Fruit fly (Drosophila melanogaster) whole organism, embryonic: ENCODE results near the gene blp.

Source experiments
- CG10431 ChIP-seq: fragments of 200-800 bp; sonication (Bioruptor generic); optimal IDR thresholded peaks from 3 replicates; lab custom pipeline; 2018; ENCODE audit warnings: missing biosample characterization, mild to moderate bottlenecking, missing genetic modification characterization
- CG11695 ChIP-seq: fragments of 200-800 bp; sonication (Bioruptor generic); IDR thresholded peaks from 3 replicates; pipeline ENCODE4 v1.3.6; 2022; ENCODE audit warnings: missing biosample characterization, missing genetic modification characterization
- CG12769 ChIP-seq: fragments of 200-800 bp; sonication (Bioruptor generic); optimal IDR thresholded peaks from 2 replicates; lab custom pipeline; 2019; ENCODE audit warnings: missing biosample characterization, mild to moderate bottlenecking, missing genetic modification characterization, moderate library complexity
- CG13287 ChIP-seq: fragments of 200-800 bp; sonication (Bioruptor generic); IDR thresholded peaks from 2 replicates; pipeline ENCODE4 v1.3.6; 2022; ENCODE audit warnings: missing biosample characterization, missing genetic modification characterization; ENCODE audit not compliant: partially characterized antibody
- CG13424 ChIP-seq: fragments of 200-800 bp; sonication (Bioruptor generic); optimal IDR thresholded peaks from 2 replicates; lab custom pipeline; 2019; ENCODE audit warnings: missing biosample characterization, mild to moderate bottlenecking, missing genetic modification characterization, moderate library complexity
- CG15601 ChIP-seq: fragments of 200-800 bp; sonication (Bioruptor generic); optimal IDR thresholded peaks from 3 replicates; lab custom pipeline; 2019; ENCODE audit warnings: missing biosample characterization, mild to moderate bottlenecking, missing genetic modification characterization, moderate library complexity
- CG16779 ChIP-seq: fragments of 200-800 bp; sonication (Bioruptor generic); IDR thresholded peaks from 2 replicates; pipeline ENCODE4 v1.3.6; 2022; ENCODE audit warnings: missing biosample characterization, missing genetic modification characterization
- CG18011 ChIP-seq: fragments of 200-800 bp; sonication (Bioruptor generic); optimal IDR thresholded peaks from 2 replicates; lab custom pipeline; 2017; ENCODE audit warnings: missing biosample characterization, missing genetic modification characterization, mild to moderate bottlenecking, moderate library complexity, missing genotype
- CG18764 ChIP-seq: fragments of 200-800 bp; sonication (Bioruptor generic); optimal IDR thresholded peaks from 3 replicates; lab custom pipeline; 2016; ENCODE audit warnings: missing biosample characterization, missing genetic modification characterization
- CG4617 ChIP-seq: fragments of 200-800 bp; sonication (Bioruptor generic); optimal IDR thresholded peaks from 3 replicates; lab custom pipeline; 2016; ENCODE audit warnings: missing biosample characterization, missing genetic modification characterization, borderline replicate concordance
- CG8290 ChIP-seq, 3 experiments: fragments of 200-800 bp; sonication (Bioruptor generic); optimal IDR thresholded peaks; 2 replicates each; lab custom pipeline; 2016 to 2019; ENCODE audit warnings: missing biosample characterization in 3 of 3, missing genetic modification characterization in 3 of 3, mild to moderate bottlenecking in 2 of 3, moderate library complexity in 1 of 3
- CG8478 ChIP-seq: fragments of >200 bp; optimal IDR thresholded peaks from 2 replicates; lab custom pipeline; 2018
- CG8924 ChIP-seq: fragments of 200-800 bp; optimal IDR thresholded peaks from 3 replicates; lab custom pipeline; 2019; ENCODE audit warnings: missing biosample characterization, mild to moderate bottlenecking, missing genetic modification characterization, moderate library complexity
- Dip2 ChIP-seq: fragments of 200-800 bp; sonication (Bioruptor generic); IDR thresholded peaks from 2 replicates; pipeline ENCODE4 v1.3.6; 2022; ENCODE audit warnings: missing biosample characterization, missing genetic modification characterization
- Dip3 ChIP-seq: fragments of 200-800 bp; sonication (Bioruptor generic); optimal IDR thresholded peaks from 3 replicates; lab custom pipeline; 2016; ENCODE audit warnings: missing biosample characterization, missing genetic modification characterization
- Ets65A ChIP-seq: fragments of 200-800 bp; sonication (Bioruptor generic); peaks from one replicate; lab custom pipeline; 2016; ENCODE audit warnings: missing biosample characterization, missing genetic modification characterization
- HHEX ChIP-seq: fragments of 200-800 bp; sonication (Bioruptor generic); optimal IDR thresholded peaks from 3 replicates; lab custom pipeline; 2017; ENCODE audit warnings: missing biosample characterization, mild to moderate bottlenecking, missing genetic modification characterization, missing genetic modification reagents
- HLHmδ ChIP-seq: fragments of 200-800 bp; sonication (Bioruptor generic); optimal IDR thresholded peaks from 2 replicates; lab custom pipeline; 2018; ENCODE audit warnings: missing biosample characterization, mild to moderate bottlenecking, missing genetic modification characterization, moderate library complexity
- HmgD ChIP-seq: fragments of 200-800 bp; sonication (Bioruptor generic); optimal IDR thresholded peaks from 3 replicates; lab custom pipeline; 2016; ENCODE audit warnings: missing biosample characterization, missing genetic modification characterization
- HmgZ ChIP-seq: fragments of 200-800 bp; sonication (Bioruptor generic); optimal IDR thresholded peaks from 2 replicates; lab custom pipeline; 2018; ENCODE audit warnings: missing biosample characterization, mild to moderate bottlenecking, missing genetic modification characterization
- Kr ChIP-seq: fragments of 200-800 bp; sonication (Bioruptor generic); optimal IDR thresholded peaks from 2 replicates; lab custom pipeline; 2017; ENCODE audit warnings: missing biosample characterization, mild to moderate bottlenecking, missing genetic modification characterization
- Max ChIP-seq: fragments of 200-800 bp; sonication (Bioruptor generic); optimal IDR thresholded peaks from 2 replicates; lab custom pipeline; 2016; ENCODE audit warnings: missing biosample characterization, mild to moderate bottlenecking, missing genetic modification characterization
- NC2β ChIP-seq: fragments of 200-800 bp; sonication (Bioruptor generic); optimal IDR thresholded peaks from 2 replicates; lab custom pipeline; 2016; ENCODE audit warnings: missing biosample characterization, missing genetic modification characterization
- Nf-YB ChIP-seq: fragments of 200-800 bp; sonication (Bioruptor generic); optimal IDR thresholded peaks from 3 replicates; lab custom pipeline; 2019; ENCODE audit warnings: missing biosample characterization, mild to moderate bottlenecking, missing genetic modification characterization, moderate library complexity
- Nf-YC ChIP-seq: fragments of 200-800 bp; optimal IDR thresholded peaks from 3 replicates; lab custom pipeline; 2019; ENCODE audit warnings: missing biosample characterization, mild to moderate bottlenecking, missing genetic modification characterization, moderate library complexity
- Pdp1 ChIP-seq, 2 experiments: fragments of 200-800 bp; sonication (Bioruptor generic); optimal IDR thresholded peaks; 3 replicates each; lab custom pipeline; 2016; ENCODE audit warnings: missing biosample characterization in 2 of 2, missing genetic modification characterization in 2 of 2, mild to moderate bottlenecking in 1 of 2, moderate library complexity in 1 of 2
- Stat92E ChIP-seq, 3 experiments: fragments of >200 bp in 2 of 3; fragments of 200-800 bp in 1 of 3; sonication (Bioruptor generic) in 1 of 3; optimal IDR thresholded peaks; 2 replicates each; lab custom pipeline; 2017 to 2019; ENCODE audit warnings: missing biosample characterization in 3 of 3, missing genetic modification characterization in 3 of 3, mild to moderate bottlenecking in 1 of 3, moderate library complexity in 1 of 3
- TFAM ChIP-seq: fragments of 200-800 bp; sonication (Bioruptor generic); optimal IDR thresholded peaks from 2 replicates; lab custom pipeline; 2017; ENCODE audit warnings: missing biosample characterization, missing genetic modification characterization, inconsistent platforms
- disco-r ChIP-seq: fragments of 200-800 bp; sonication (Bioruptor generic); optimal IDR thresholded peaks from 2 replicates; lab custom pipeline; 2016; ENCODE audit warnings: missing biosample characterization, missing genetic modification characterization
- dpn ChIP-seq, 2 experiments: fragments of 200-800 bp; sonication (Bioruptor generic); optimal IDR thresholded peaks; 3 replicates each; lab custom pipeline; 2016; ENCODE audit warnings: missing biosample characterization in 2 of 2, missing genetic modification characterization in 2 of 2
- ewg ChIP-seq: fragments of 200-800 bp; sonication (Bioruptor generic); optimal IDR thresholded peaks from 3 replicates; lab custom pipeline; 2017; ENCODE audit warnings: mild to moderate bottlenecking, missing biosample characterization, missing genetic modification reagents, missing genetic modification characterization
- gfzf ChIP-seq: fragments of 200-800 bp; sonication (Bioruptor generic); optimal IDR thresholded peaks from 2 replicates; lab custom pipeline; 2016; ENCODE audit warnings: missing biosample characterization, mild to moderate bottlenecking, missing genetic modification characterization, moderate library complexity
- grn ChIP-seq: fragments of 200-800 bp; sonication (Bioruptor generic); optimal IDR thresholded peaks from 3 replicates; lab custom pipeline; 2017; ENCODE audit warnings: missing biosample characterization, missing genetic modification characterization
- jigr1 ChIP-seq: fragments of 200-800 bp; sonication (Bioruptor generic); IDR thresholded peaks from 3 replicates; pipeline ENCODE4 v1.3.6; 2022; ENCODE audit warnings: missing biosample characterization, missing genetic modification characterization
- kni ChIP-seq: fragments of 200-800 bp; sonication (Bioruptor generic); optimal IDR thresholded peaks from 3 replicates; lab custom pipeline; 2017; ENCODE audit warnings: mild to moderate bottlenecking, missing biosample characterization, missing genetic modification reagents, missing genetic modification characterization
- lab ChIP-seq: fragments of 200-800 bp; sonication (Bioruptor generic); optimal IDR thresholded peaks from 3 replicates; lab custom pipeline; 2017; ENCODE audit warnings: missing biosample characterization, missing genetic modification characterization, mild to moderate bottlenecking, moderate library complexity, missing genetic modification reagents
- mirr ChIP-seq: fragments of 200-800 bp; sonication (Bioruptor generic); optimal IDR thresholded peaks from 3 replicates; lab custom pipeline; 2018; ENCODE audit warnings: missing biosample characterization, mild to moderate bottlenecking, missing genetic modification characterization
- nmo ChIP-seq: fragments of 200-800 bp; sonication (Bioruptor generic); optimal IDR thresholded peaks from 2 replicates; lab custom pipeline; 2018; ENCODE audit warnings: missing biosample characterization, mild to moderate bottlenecking, missing genetic modification characterization, moderate library complexity
- pb ChIP-seq: fragments of 200-800 bp; sonication (Bioruptor generic); optimal IDR thresholded peaks from 3 replicates; lab custom pipeline; 2016; ENCODE audit warnings: missing biosample characterization, missing genetic modification characterization
- pfk ChIP-seq: fragments of 200-800 bp; sonication (Bioruptor generic); optimal IDR thresholded peaks from 2 replicates; lab custom pipeline; 2018; ENCODE audit warnings: missing biosample characterization, mild to moderate bottlenecking, missing genetic modification characterization, moderate library complexity
- psq ChIP-seq: fragments of 200-800 bp; sonication (Bioruptor generic); optimal IDR thresholded peaks from 2 replicates; lab custom pipeline; 2017; ENCODE audit warnings: missing biosample characterization, missing genetic modification characterization
- ranshi ChIP-seq: fragments of 200-800 bp; sonication (Bioruptor generic); IDR thresholded peaks from 2 replicates; pipeline ENCODE4 v1.3.6; 2022; ENCODE audit warnings: missing biosample characterization, missing genetic modification characterization
- sd ChIP-seq: fragments of 200-800 bp; sonication (Bioruptor generic); optimal IDR thresholded peaks from 3 replicates; lab custom pipeline; 2018; ENCODE audit warnings: missing biosample characterization, mild to moderate bottlenecking, missing genetic modification characterization, moderate library complexity
- sqz ChIP-seq: fragments of 200-800 bp; sonication (Bioruptor generic); optimal IDR thresholded peaks from 3 replicates; lab custom pipeline; 2018; ENCODE audit warnings: missing biosample characterization, mild to moderate bottlenecking, missing genetic modification characterization
- sug ChIP-seq: fragments of 200-800 bp; optimal IDR thresholded peaks from 2 replicates; lab custom pipeline; 2019; ENCODE audit warnings: missing biosample characterization, mild to moderate bottlenecking, missing genetic modification characterization, moderate library complexity
- tgo ChIP-seq: fragments of 200-800 bp; sonication (Bioruptor generic); IDR thresholded peaks from 3 replicates; pipeline ENCODE4 v1.3.6; 2022; ENCODE audit warnings: missing biosample characterization, missing genetic modification characterization
- tio ChIP-seq: fragments of 200-800 bp; sonication (Bioruptor generic); optimal IDR thresholded peaks from 2 replicates; lab custom pipeline; 2017; ENCODE audit warnings: missing biosample characterization, missing genetic modification characterization, inconsistent platforms
- wor ChIP-seq: fragments of 200-800 bp; sonication (Bioruptor generic); IDR thresholded peaks from 2 replicates; pipeline ENCODE4 v1.3.6; 2022; ENCODE audit warnings: missing biosample characterization, missing genetic modification characterization
- zen ChIP-seq: fragments of 200-800 bp; sonication (Bioruptor generic); optimal IDR thresholded peaks from 3 replicates; lab custom pipeline; 2018; ENCODE audit warnings: missing biosample characterization, mild to moderate bottlenecking, missing genetic modification characterization, moderate library complexity

The blp gene

DNA sequence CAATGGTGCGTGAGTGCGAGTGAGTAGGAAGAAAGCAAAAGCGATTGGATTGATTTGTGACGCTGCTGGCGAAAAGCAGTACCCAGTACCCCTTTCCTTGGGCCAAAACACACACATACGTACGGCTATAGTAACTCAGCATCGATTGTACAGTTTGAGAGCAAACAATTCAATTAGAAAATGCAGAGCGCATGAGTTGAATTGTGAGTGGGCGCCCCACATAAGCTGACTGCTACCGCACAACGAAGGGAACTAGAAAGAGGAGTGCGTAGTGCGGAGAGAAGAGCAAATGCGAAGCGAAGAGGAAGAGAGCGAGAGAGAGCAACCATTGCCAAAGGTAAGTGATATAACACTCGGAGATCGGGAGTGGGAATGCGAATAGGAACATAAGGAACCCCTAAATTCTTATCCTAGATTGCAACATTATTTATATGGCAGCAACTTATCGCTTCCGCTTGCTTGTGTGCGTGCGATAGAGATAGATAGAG lies 39.9 kb downstream of the blp start (continued):
- TF ChIP-seq Nf-YC (tag; lab: Kevin White, UChicago) (peak; percentile 49), psq (GFP tag; lab: Kevin White, UChicago) (peak; percentile 100), tio (no peak), pfk (GFP tag; lab: Kevin White, UChicago) (peak; percentile 19), lab (GFP tag; lab: Kevin White, UChicago) (peak; percentile 29), CG12769 (tag; lab: Kevin White, UChicago) (peak; percentile 93), CG15601 (tag; lab: Kevin White, UChicago) (peak; percentile 89), sug (tag; lab: Kevin White, UChicago) (peak; percentile 49), Dip3 (GFP tag; lab: Kevin White, UChicago) (peak; percentile 69), zen (tag; lab: Kevin White, UChicago) (peak; percentile 7), HHEX (peak; percentile 0), pb (GFP tag; lab: Kevin White, UChicago) (peak; percentile 52), CG10431 (GFP tag; lab: Kevin White, UChicago) (peak; percentile 32), Dip2 (GFP tag; lab: Robert Waterston, UW) (no peak), sqz (GFP tag; lab: Kevin White, UChicago) (peak; percentile 10), nmo (peak; percentile 24), Nf-YB (GFP tag; lab: Kevin White, UChicago) (peak; percentile 9), CG4617 (GFP tag; lab: Kevin White, UChicago) (peak; percentile 98), Kr (GFP tag; lab: Kevin White, UChicago) (peak; percentile 19), ranshi (GFP tag; lab: Robert Waterston, UW) (no peak), CG8924 (tag; lab: Kevin White, UChicago) (peak; percentile 35), Max (GFP tag; lab: Kevin White, UChicago) (peak; percentile 43), CG13287 (no peak), CG18011 (peak; percentile 99), HLHmδ (GFP tag; lab: Kevin White, UChicago) (peak; percentile 18), tgo (GFP tag; lab: Robert Waterston, UW) (no peak), kni (peak; percentile 82), HmgZ (tag; lab: Kevin White, UChicago) (no peak), Ets65A (GFP tag; lab: Kevin White, UChicago) (peak; percentile 45), CG18764 (GFP tag; lab: Kevin White, UChicago) (no peak), wor (GFP tag; lab: Robert Waterston, UW) (no peak), dpn (GFP tag; optimal IDR thresholded peaks at IDR 0.05; lab: Kevin White, UChicago) (peak in 1 of 2 experiments; percentile 1), jigr1 (no peak), CG13424 (tag; lab: Kevin White, UChicago) (no peak), CG8478 (peak; percentile 68), CG8290 (GFP tag; optimal IDR thresholded peaks at IDR 0.05; lab: Kevin White, UChicago) (no peak), CG8290 (tag; optimal IDR thresholded peaks at IDR 0.05; lab: Kevin White, UChicago) (peak in 1 of 2 experiments; percentile 67), TFAM (GFP tag; lab: Kevin White, UChicago) (no peak), ewg (peak; percentile 100), gfzf (no peak), NC2β (no peak), Pdp1 (GFP tag; optimal IDR thresholded peaks at IDR 0.05; lab: Kevin White, UChicago) (peak in 1 of 2 experiments; percentile 60), grn (peak; percentile 8), Stat92E (GFP tag; optimal IDR thresholded peaks at IDR 0.05; lab: Kevin White, UChicago) (no peak), mirr (GFP tag; lab: Kevin White, UChicago) (peak; percentile 25), HmgD (GFP tag; lab: Kevin White, UChicago) (peak; percentile 89), sd (peak; percentile 38), CG11695 (GFP tag; lab: Robert Waterston, UW) (no peak), disco-r (GFP tag; lab: Kevin White, UChicago) (peak; percentile 25), CG16779 (GFP tag; lab: Robert Waterston, UW) (no peak)
